Fruit fly (Drosophila melanogaster) whole organism, adult: ENCODE results near the gene GlcAT-P.

ENCODE experiments used
- CG11617 ChIP-seq: fragments of 200-800 bp; sonication (Bioruptor generic); optimal IDR thresholded peaks from 2 replicates; lab custom pipeline; 2017; ENCODE audit warnings: mild to moderate bottlenecking, missing biosample characterization, missing genetic modification reagents, missing genetic modification characterization
- CG12768 ChIP-seq: fragments of 200-800 bp; sonication (Bioruptor generic); optimal IDR thresholded peaks from 2 replicates; lab custom pipeline; 2017; ENCODE audit warnings: missing biosample characterization, missing genetic modification characterization, mild to moderate bottlenecking, moderate library complexity, missing genetic modification reagents
- CG14711 ChIP-seq: fragments of 200-800 bp; sonication (Bioruptor generic); optimal IDR thresholded peaks from 2 replicates; lab custom pipeline; 2018; ENCODE audit warnings: missing biosample characterization, mild to moderate bottlenecking, missing genetic modification characterization, moderate library complexity
- CG1620 ChIP-seq: fragments of 200-800 bp; sonication (Bioruptor generic); optimal IDR thresholded peaks from 2 replicates; lab custom pipeline; 2016; ENCODE audit warnings: missing biosample characterization, missing genetic modification characterization
- CG33017 ChIP-seq: fragments of 200-800 bp; sonication (Bioruptor generic); optimal IDR thresholded peaks from 2 replicates; lab custom pipeline; 2018; ENCODE audit warnings: missing biosample characterization, mild to moderate bottlenecking, missing genetic modification characterization, moderate library complexity
- CG5204 ChIP-seq: fragments of 200-800 bp; sonication (Bioruptor generic); optimal IDR thresholded peaks from 2 replicates; lab custom pipeline; 2016; ENCODE audit warnings: missing biosample characterization, missing genetic modification characterization
- CG7045 ChIP-seq: fragments of 200-800 bp; sonication (Bioruptor generic); optimal IDR thresholded peaks from 2 replicates; lab custom pipeline; 2017; ENCODE audit warnings: missing biosample characterization, mild to moderate bottlenecking, missing genetic modification characterization
- CG7101 ChIP-seq: fragments of 200-800 bp; sonication (Bioruptor generic); optimal IDR thresholded peaks from 2 replicates; lab custom pipeline; 2018; ENCODE audit warnings: missing biosample characterization, mild to moderate bottlenecking, missing genetic modification characterization, moderate library complexity
- Clk ChIP-seq: fragments of 200-800 bp; sonication (Bioruptor generic); optimal IDR thresholded peaks from 2 replicates; lab custom pipeline; 2017; ENCODE audit warnings: missing biosample characterization, missing genetic modification characterization
- Crg-1 ChIP-seq: fragments of 200-800 bp; sonication (Bioruptor generic); optimal IDR thresholded peaks from 2 replicates; lab custom pipeline; 2016; ENCODE audit warnings: missing biosample characterization, missing genetic modification characterization
- Hr96 ChIP-seq: fragments of 200-800 bp; sonication (Bioruptor generic); optimal IDR thresholded peaks from 2 replicates; lab custom pipeline; 2016; ENCODE audit warnings: missing biosample characterization, missing genetic modification characterization
- Mnt ChIP-seq: fragments of 200-800 bp; sonication (Bioruptor generic); optimal IDR thresholded peaks from 2 replicates; lab custom pipeline; 2016; ENCODE audit warnings: missing biosample characterization, mild to moderate bottlenecking, missing genetic modification characterization
- bab1 ChIP-seq: fragments of 200-800 bp; sonication (Bioruptor generic); optimal IDR thresholded peaks from 3 replicates; lab custom pipeline; 2019; ENCODE audit warnings: missing biosample characterization, mild to moderate bottlenecking, missing genetic modification characterization, moderate library complexity
- cic ChIP-seq: fragments of 200-800 bp; sonication (Bioruptor generic); optimal IDR thresholded peaks from 2 replicates; lab custom pipeline; 2017; ENCODE audit warnings: missing biosample characterization, mild to moderate bottlenecking, missing genetic modification characterization, moderate library complexity
- cnc ChIP-seq, 2 experiments: fragments of >200 bp; optimal IDR thresholded peaks; 2 replicates each; lab custom pipeline; 2017
- kay ChIP-seq: fragments of 200-800 bp; sonication (Bioruptor generic); peaks from one replicate; lab custom pipeline; 2016; ENCODE audit warnings: missing biosample characterization, missing genetic modification characterization, borderline replicate concordance
- ovo ChIP-seq: fragments of 200-800 bp; sonication (Bioruptor generic); optimal IDR thresholded peaks from 2 replicates; lab custom pipeline; 2016; ENCODE audit warnings: missing biosample characterization, missing genetic modification characterization
- pad ChIP-seq: fragments of 200-800 bp; sonication (Bioruptor generic); optimal IDR thresholded peaks from 3 replicates; lab custom pipeline; 2017; ENCODE audit warnings: missing biosample characterization, missing genetic modification characterization, mild to moderate bottlenecking, moderate library complexity, missing genetic modification reagents
- tj ChIP-seq: fragments of 200-800 bp; sonication (Bioruptor generic); optimal IDR thresholded peaks from 3 replicates; lab custom pipeline; 2017; ENCODE audit warnings: missing biosample characterization, mild to moderate bottlenecking, missing genetic modification characterization, moderate library complexity
- toe ChIP-seq: fragments of 200-800 bp; sonication (Bioruptor generic); optimal IDR thresholded peaks from 2 replicates; lab custom pipeline; 2016; ENCODE audit warnings: missing biosample characterization, missing genetic modification characterization

The GlcAT-P gene

dm6 chr3L:11242410-11243291 lies 45.3 kb upstream of the GlcAT-P start:
- TF ChIP-seq tj (GFP tag; lab: Kevin White, UChicago) (peak; percentile 11), CG14711 (tag; lab: Kevin White, UChicago) (no peak), CG12768 (GFP tag; lab: Kevin White, UChicago) (peak; percentile 78), ovo (GFP tag; lab: Kevin White, UChicago) (peak; percentile 68), CG7045 (GFP tag; lab: Kevin White, UChicago) (peak; percentile 55), Crg-1 (GFP tag; lab: Kevin White, UChicago) (peak; percentile 33), kay (peak; percentile 89), toe (GFP tag; lab: Kevin White, UChicago) (peak; percentile 60), pad (GFP tag; lab: Kevin White, UChicago) (peak; percentile 32), bab1 (GFP tag; lab: Kevin White, UChicago) (no peak), Mnt (GFP tag; lab: Kevin White, UChicago) (peak; percentile 27), CG33017 (tag; lab: Kevin White, UChicago) (peak; percentile 55), Clk (GFP tag; lab: Kevin White, UChicago) (peak; percentile 39), CG11617 (peak; percentile 4), CG1620 (GFP tag; lab: Kevin White, UChicago) (peak; percentile 5), Hr96 (GFP tag; lab: Kevin White, UChicago) (peak; percentile 14), CG5204 (peak; percentile 4), CG7101 (tag; lab: Kevin White, UChicago) (peak; percentile 42), cic (GFP tag; lab: Kevin White, UChicago) (peak; percentile 91), cnc (optimal IDR thresholded peaks at IDR 0.05; lab: Kevin White, UChicago) (no peak)

- TF ChIP-seq cic (GFP tag; lab: Kevin White, UChicago) (peak; percentile 30), bab1 (GFP tag; lab: Kevin White, UChicago) (no peak), CG7101 (tag; lab: Kevin White, UChicago) (peak; percentile 1)
Measured at dm6 chr3L:11241949-11242348, 44.6 kb upstream of the GlcAT-P start.

DNA sequence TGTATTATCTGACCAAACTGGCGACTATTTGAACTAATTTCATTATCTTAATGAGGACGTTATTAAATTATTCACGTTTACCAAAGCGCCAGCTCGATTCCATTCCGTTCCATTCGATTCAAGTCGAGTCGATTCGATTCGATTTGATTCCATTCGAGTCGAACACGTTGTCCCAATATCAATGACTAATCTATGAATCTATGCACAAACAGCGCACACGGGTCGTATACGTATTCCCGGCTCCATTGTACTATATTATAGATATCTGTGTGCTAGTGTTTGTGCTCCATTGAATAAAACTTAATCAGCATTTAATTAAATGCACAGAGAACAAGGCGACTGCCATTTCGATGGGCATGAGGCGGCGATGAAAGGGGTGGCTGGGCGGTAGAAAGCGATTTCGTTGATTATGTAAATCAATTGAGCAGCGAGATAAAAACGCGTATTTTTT lies 41.9 kb upstream of the GlcAT-P start:
- TF ChIP-seq bab1 (GFP tag; lab: Kevin White, UChicago) (no peak), toe (GFP tag; lab: Kevin White, UChicago) (no peak), Mnt (GFP tag; lab: Kevin White, UChicago) (no peak), CG12768 (GFP tag; lab: Kevin White, UChicago) (peak; percentile 49), CG33017 (tag; lab: Kevin White, UChicago) (peak; percentile 7), cic (GFP tag; lab: Kevin White, UChicago) (peak; percentile 80), kay (peak; percentile 85), tj (GFP tag; lab: Kevin White, UChicago) (peak; percentile 78)

DNA sequence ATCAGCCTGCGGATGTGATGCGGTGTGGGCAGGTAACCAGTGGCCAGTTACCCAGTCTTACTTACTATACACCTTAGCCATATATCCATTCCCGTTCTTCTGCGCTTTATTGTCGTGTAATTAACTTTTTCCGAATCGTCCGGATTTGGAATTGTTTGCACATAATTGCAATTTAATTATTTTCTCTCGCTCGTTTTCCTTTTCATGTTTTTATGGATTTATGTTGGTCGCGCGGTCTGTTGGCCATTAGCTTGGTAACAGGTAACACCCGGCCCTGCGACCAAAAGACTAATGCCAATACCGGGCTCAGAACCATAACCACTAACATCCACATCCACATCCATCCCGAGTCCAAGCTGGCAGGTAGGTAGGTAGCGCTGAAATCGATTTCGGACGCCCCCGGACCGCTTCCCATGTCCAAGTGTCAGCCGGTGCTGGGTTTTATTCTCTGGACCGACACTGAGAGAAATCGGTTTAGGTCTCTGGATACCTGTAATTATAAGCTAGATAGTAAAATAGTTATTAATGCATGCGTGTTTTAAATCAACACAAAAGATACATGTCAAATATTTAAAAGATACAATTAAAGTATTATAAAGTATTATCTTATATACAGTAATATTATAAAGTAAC lies 39.9 kb upstream of the GlcAT-P start:
- TF ChIP-seq ovo (GFP tag; lab: Kevin White, UChicago), result no peak
- TF ChIP-seq CG1620 (GFP tag; lab: Kevin White, UChicago), result no peak
- no peak for TF ChIP-seq tj (GFP tag; lab: Kevin White, UChicago)
- no peak for TF ChIP-seq toe (GFP tag; lab: Kevin White, UChicago)
- TF ChIP-seq CG14711 (tag; lab: Kevin White, UChicago), result no peak
- no peak for TF ChIP-seq CG33017 (tag; lab: Kevin White, UChicago)
- TF ChIP-seq kay, result no peak
- TF ChIP-seq CG12768 (GFP tag; lab: Kevin White, UChicago), result no peak
- no peak for TF ChIP-seq CG7101 (tag; lab: Kevin White, UChicago)
- TF ChIP-seq Crg-1 (GFP tag; lab: Kevin White, UChicago), result no peak
- TF ChIP-seq CG11617, result no peak
- TF ChIP-seq Mnt (GFP tag; lab: Kevin White, UChicago), result no peak
- TF ChIP-seq CG5204, result no peak
- no peak for TF ChIP-seq Hr96 (GFP tag; lab: Kevin White, UChicago)
- no peak for TF ChIP-seq pad (GFP tag; lab: Kevin White, UChicago)
- no peak for TF ChIP-seq cnc (optimal IDR thresholded peaks at IDR 0.05; lab: Kevin White, UChicago)
- no peak for TF ChIP-seq cic (GFP tag; lab: Kevin White, UChicago)
- no peak for TF ChIP-seq bab1 (GFP tag; lab: Kevin White, UChicago)
- no peak for TF ChIP-seq Clk (GFP tag; lab: Kevin White, UChicago)
- TF ChIP-seq CG7045 (GFP tag; lab: Kevin White, UChicago), result no peak

- TF ChIP-seq kay, result no peak
- TF ChIP-seq CG1620 (GFP tag; lab: Kevin White, UChicago), result no peak
- TF ChIP-seq pad (GFP tag; lab: Kevin White, UChicago), result no peak
- TF ChIP-seq CG33017 (tag; lab: Kevin White, UChicago), result no peak
- no peak for TF ChIP-seq CG7101 (tag; lab: Kevin White, UChicago)
- no peak for TF ChIP-seq CG7045 (GFP tag; lab: Kevin White, UChicago)
- no peak for TF ChIP-seq toe (GFP tag; lab: Kevin White, UChicago)
- TF ChIP-seq CG14711 (tag; lab: Kevin White, UChicago), result no peak
- no peak for TF ChIP-seq CG5204
- no peak for TF ChIP-seq ovo (GFP tag; lab: Kevin White, UChicago)
- TF ChIP-seq Hr96 (GFP tag; lab: Kevin White, UChicago), result no peak
- TF ChIP-seq Mnt (GFP tag; lab: Kevin White, UChicago), result no peak
- no peak for TF ChIP-seq bab1 (GFP tag; lab: Kevin White, UChicago)
- TF ChIP-seq Clk (GFP tag; lab: Kevin White, UChicago), result no peak
- no peak for TF ChIP-seq cnc (optimal IDR thresholded peaks at IDR 0.05; lab: Kevin White, UChicago)
- TF ChIP-seq CG12768 (GFP tag; lab: Kevin White, UChicago), result no peak
- TF ChIP-seq tj (GFP tag; lab: Kevin White, UChicago), result no peak
- no peak for TF ChIP-seq CG11617
- TF ChIP-seq Crg-1 (GFP tag; lab: Kevin White, UChicago), result no peak
Measured at dm6 chr3L:11236118-11236517, 38.8 kb upstream of the GlcAT-P start, which contains the start of gene Ir68a. Gene Ir68a, minus strand, starts transcription at chr3L:11236218.
